Fruit fly (Drosophila melanogaster) whole organism, embryonic: ENCODE measurements around the gene PK1-R.

Experiments used
- Antp ChIP-seq: fragments of 200-800 bp; sonication (Bioruptor generic); optimal IDR thresholded peaks from 3 replicates; lab custom pipeline; 2016; ENCODE audit warnings: missing biosample characterization, missing genetic modification characterization
- Blimp-1 ChIP-seq: fragments of 200-800 bp; sonication (Bioruptor generic); optimal IDR thresholded peaks from 3 replicates; lab custom pipeline; 2018; ENCODE audit warnings: missing biosample characterization, missing genetic modification characterization, mild to moderate bottlenecking, moderate library complexity, missing genetic modification reagents
- CG10209 ChIP-seq: fragments of 200-800 bp; sonication (Bioruptor generic); optimal IDR thresholded peaks from 3 replicates; lab custom pipeline; 2017; ENCODE audit warnings: missing biosample characterization, mild to moderate bottlenecking, missing genetic modification characterization, missing genetic modification reagents
- CG1024 ChIP-seq: fragments of 200-800 bp; sonication (Bioruptor generic); IDR thresholded peaks from 2 replicates; pipeline ENCODE4 v1.3.6; 2022; ENCODE audit warnings: missing biosample characterization, missing genetic modification characterization
- CG11093 ChIP-seq: fragments of 200-800 bp; sonication (Bioruptor generic); IDR thresholded peaks from 3 replicates; pipeline ENCODE4 v1.3.6; 2022; ENCODE audit warnings: missing biosample characterization, missing genetic modification characterization
- CG11456 ChIP-seq: fragments of 200-800 bp; sonication (Bioruptor generic); IDR thresholded peaks from 3 replicates; pipeline ENCODE4 v1.3.6; 2022; ENCODE audit warnings: missing biosample characterization, missing genetic modification characterization
- CG12071 ChIP-seq: fragments of 200-800 bp; sonication (Bioruptor generic); optimal IDR thresholded peaks from 3 replicates; lab custom pipeline; 2018; ENCODE audit warnings: missing biosample characterization, mild to moderate bottlenecking, missing genetic modification characterization
- CG12155 ChIP-seq: fragments of 200-800 bp; sonication (Bioruptor generic); optimal IDR thresholded peaks from 3 replicates; lab custom pipeline; 2016; ENCODE audit warnings: missing biosample characterization, missing genetic modification characterization
- CG12942 ChIP-seq: fragments of 200-800 bp; sonication (Bioruptor generic); optimal IDR thresholded peaks from 3 replicates; lab custom pipeline; 2016; ENCODE audit warnings: missing biosample characterization, missing genetic modification characterization
- CG13123 ChIP-seq: fragments of 200-800 bp; sonication (Bioruptor generic); optimal IDR thresholded peaks from 2 replicates; lab custom pipeline; 2016; ENCODE audit warnings: missing biosample characterization, missing genetic modification characterization
- CG13624 ChIP-seq: fragments of 200-800 bp; sonication (Bioruptor generic); optimal IDR thresholded peaks from 2 replicates; lab custom pipeline; 2016; ENCODE audit warnings: missing biosample characterization, missing genetic modification characterization
- CG15073 ChIP-seq: fragments of 200-800 bp; sonication (Bioruptor generic); optimal IDR thresholded peaks from 2 replicates; lab custom pipeline; 2016; ENCODE audit warnings: missing biosample characterization, missing genetic modification characterization
- CG1529 ChIP-seq: fragments of 200-800 bp; sonication (Bioruptor generic); optimal IDR thresholded peaks from 3 replicates; lab custom pipeline; 2018; ENCODE audit warnings: missing biosample characterization, missing genetic modification characterization
- CG17359 ChIP-seq: fragments of 200-800 bp; sonication (Bioruptor generic); optimal IDR thresholded peaks from 3 replicates; lab custom pipeline; 2018; ENCODE audit warnings: missing biosample characterization, mild to moderate bottlenecking, missing genetic modification characterization, moderate library complexity
- CG17802 ChIP-seq: fragments of 200-800 bp; sonication (Bioruptor generic); optimal IDR thresholded peaks from 2 replicates; lab custom pipeline; 2018; ENCODE audit warnings: missing biosample characterization, mild to moderate bottlenecking, missing genetic modification characterization, moderate library complexity
- CG18476 ChIP-seq: fragments of 200-800 bp; sonication (Bioruptor generic); optimal IDR thresholded peaks from 2 replicates; lab custom pipeline; 2016; ENCODE audit warnings: missing biosample characterization, mild to moderate bottlenecking, missing genetic modification characterization
- CG18764 ChIP-seq: fragments of 200-800 bp; sonication (Bioruptor generic); optimal IDR thresholded peaks from 3 replicates; lab custom pipeline; 2016; ENCODE audit warnings: missing biosample characterization, missing genetic modification characterization
- CG2678 ChIP-seq: fragments of 200-800 bp; sonication (Bioruptor generic); optimal IDR thresholded peaks from 3 replicates; lab custom pipeline; 2019; ENCODE audit warnings: missing biosample characterization, mild to moderate bottlenecking, missing genetic modification characterization, moderate library complexity
- CG30020 ChIP-seq: fragments of 200-800 bp; optimal IDR thresholded peaks from 2 replicates; lab custom pipeline; 2019; ENCODE audit warnings: missing biosample characterization, mild to moderate bottlenecking, missing genetic modification characterization, moderate library complexity
- CG30431 ChIP-seq: fragments of 200-800 bp; sonication (Bioruptor generic); optimal IDR thresholded peaks from 2 replicates; lab custom pipeline; 2017; ENCODE audit warnings: missing biosample characterization, missing genetic modification characterization
- CG43689 ChIP-seq: fragments of 200-800 bp; sonication (Bioruptor generic); IDR thresholded peaks from 2 replicates; pipeline ENCODE4 v1.3.6; 2022; ENCODE audit warnings: missing biosample characterization, missing genetic modification characterization
- CG6765 ChIP-seq: fragments of 200-800 bp; sonication (Bioruptor generic); optimal IDR thresholded peaks from 3 replicates; lab custom pipeline; 2017; ENCODE audit warnings: missing biosample characterization, mild to moderate bottlenecking, missing genetic modification characterization
- CG7786 ChIP-seq: fragments of 200-800 bp; sonication (Bioruptor generic); optimal IDR thresholded peaks from 2 replicates; lab custom pipeline; 2016; ENCODE audit warnings: missing biosample characterization, missing genetic modification characterization
- CG7839 ChIP-seq: fragments of 200-800 bp; sonication (Bioruptor generic); optimal IDR thresholded peaks from 3 replicates; lab custom pipeline; 2018; ENCODE audit warnings: missing biosample characterization, mild to moderate bottlenecking, missing genetic modification characterization, moderate library complexity
- CG7928 ChIP-seq: fragments of 200-800 bp; sonication (Bioruptor generic); optimal IDR thresholded peaks from 2 replicates; lab custom pipeline; 2017; ENCODE audit warnings: missing biosample characterization, mild to moderate bottlenecking, missing genetic modification characterization
- CG8089 ChIP-seq: fragments of 200-800 bp; sonication (Bioruptor generic); optimal IDR thresholded peaks from 3 replicates; lab custom pipeline; 2016; ENCODE audit warnings: missing biosample characterization, missing genetic modification characterization
- CG8765 ChIP-seq: fragments of 200-800 bp; sonication (Bioruptor generic); IDR thresholded peaks from 2 replicates; pipeline ENCODE4 v1.3.6; 2022; ENCODE audit warnings: missing biosample characterization, missing genetic modification characterization
- CG9727 ChIP-seq: fragments of 200-800 bp; sonication (Bioruptor generic); optimal IDR thresholded peaks from 3 replicates; lab custom pipeline; 2017; ENCODE audit warnings: missing biosample characterization, mild to moderate bottlenecking, missing genetic modification characterization
- CG9817 ChIP-seq: fragments of 200-800 bp; sonication (Bioruptor generic); optimal IDR thresholded peaks from 2 replicates; lab custom pipeline; 2018; ENCODE audit warnings: missing biosample characterization, mild to moderate bottlenecking, missing genetic modification characterization, moderate library complexity
- CTCF ChIP-seq: fragments of 200-800 bp; sonication (Bioruptor generic); optimal IDR thresholded peaks from 2 replicates; lab custom pipeline; 2017; ENCODE audit warnings: missing biosample characterization, mild to moderate bottlenecking, missing genetic modification characterization, moderate library complexity
- Dad ChIP-seq: fragments of 200-800 bp; sonication (Bioruptor generic); optimal IDR thresholded peaks from 3 replicates; lab custom pipeline; 2016; ENCODE audit warnings: missing biosample characterization, missing genetic modification characterization
- Gug ChIP-seq: fragments of 200-800 bp; sonication (Bioruptor generic); IDR thresholded peaks from 4 replicates; pipeline ENCODE4 v1.3.6; 2022; ENCODE audit warnings: missing biosample characterization, missing genetic modification characterization
- Hr3 ChIP-seq: fragments of 200-800 bp; sonication (Bioruptor generic); optimal IDR thresholded peaks from 3 replicates; lab custom pipeline; 2016; ENCODE audit warnings: missing biosample characterization, missing genetic modification characterization
- MBD-R2 ChIP-seq: fragments of 200-800 bp; sonication (Bioruptor generic); IDR thresholded peaks from 2 replicates; pipeline ENCODE4 v1.3.6; 2022; ENCODE audit warnings: missing biosample characterization, missing genetic modification characterization
- MESR4 ChIP-seq: fragments of 200-800 bp; sonication (Bioruptor generic); optimal IDR thresholded peaks from 2 replicates; lab custom pipeline; 2018; ENCODE audit warnings: missing biosample characterization, mild to moderate bottlenecking, missing genetic modification characterization, moderate library complexity
- NFAT ChIP-seq: fragments of 200-800 bp; sonication (Bioruptor generic); IDR thresholded peaks from 2 replicates; pipeline ENCODE4 v1.3.6; 2022; ENCODE audit warnings: missing biosample characterization, missing genetic modification characterization
- Scr ChIP-seq: fragments of 200-800 bp; sonication (Bioruptor generic); IDR thresholded peaks from 2 replicates; pipeline ENCODE4 v1.3.6; 2022; ENCODE audit warnings: missing biosample characterization, missing genetic modification characterization; ENCODE audit not compliant: partially characterized antibody
- az2 ChIP-seq: fragments of 200-800 bp; sonication (Bioruptor generic); optimal IDR thresholded peaks from 3 replicates; lab custom pipeline; 2016; ENCODE audit warnings: missing biosample characterization, missing genetic modification characterization
- br ChIP-seq: fragments of >200 bp; optimal IDR thresholded peaks from 2 replicates; lab custom pipeline; 2017
- croc ChIP-seq: fragments of 200-800 bp; sonication (Bioruptor generic); conservative IDR thresholded peaks from 3 replicates; pipeline ENCODE4 v1.3.6; 2022; ENCODE audit warnings: missing biosample characterization, missing genetic modification characterization
- dm ChIP-seq: fragments of 200-800 bp; sonication (Bioruptor generic); optimal IDR thresholded peaks from 3 replicates; lab custom pipeline; 2016; ENCODE audit warnings: missing biosample characterization, missing genetic modification characterization
- dpn ChIP-seq, 2 experiments: fragments of 200-800 bp; sonication (Bioruptor generic); optimal IDR thresholded peaks; 3 replicates each; lab custom pipeline; 2016; ENCODE audit warnings: missing biosample characterization in 2 of 2, missing genetic modification characterization in 2 of 2
- ewg ChIP-seq: fragments of 200-800 bp; sonication (Bioruptor generic); optimal IDR thresholded peaks from 3 replicates; lab custom pipeline; 2017; ENCODE audit warnings: mild to moderate bottlenecking, missing biosample characterization, missing genetic modification reagents, missing genetic modification characterization
- fd64A ChIP-seq: fragments of 200-800 bp; sonication (Bioruptor generic); optimal IDR thresholded peaks from 3 replicates; lab custom pipeline; 2018; ENCODE audit warnings: missing biosample characterization, mild to moderate bottlenecking, missing genetic modification characterization
- lab ChIP-seq: fragments of 200-800 bp; sonication (Bioruptor generic); optimal IDR thresholded peaks from 3 replicates; lab custom pipeline; 2017; ENCODE audit warnings: missing biosample characterization, missing genetic modification characterization, mild to moderate bottlenecking, moderate library complexity, missing genetic modification reagents
- maf-S ChIP-seq: fragments of 200-800 bp; sonication (Bioruptor generic); optimal IDR thresholded peaks from 2 replicates; lab custom pipeline; 2016; ENCODE audit warnings: missing biosample characterization, missing genetic modification characterization
- peb ChIP-seq: fragments of 200-800 bp; sonication (Bioruptor generic); IDR thresholded peaks from 2 replicates; pipeline ENCODE4 v1.3.6; 2022; ENCODE audit warnings: missing biosample characterization, missing genetic modification characterization
- pnt ChIP-seq: fragments of 200-800 bp; sonication (Bioruptor generic); optimal IDR thresholded peaks from 3 replicates; lab custom pipeline; 2016; ENCODE audit warnings: missing biosample characterization, missing genetic modification characterization
- rib ChIP-seq: fragments of 200-800 bp; sonication (Bioruptor generic); IDR thresholded peaks from 2 replicates; pipeline ENCODE4 v1.3.6; 2022; ENCODE audit warnings: missing biosample characterization, missing genetic modification characterization
- ro ChIP-seq: fragments of 200-800 bp; sonication (Bioruptor generic); IDR thresholded peaks from 2 replicates; pipeline ENCODE4 v1.3.6; 2022; ENCODE audit warnings: missing biosample characterization, missing genetic modification characterization
- sima ChIP-seq: fragments of 200-800 bp; sonication (Bioruptor generic); optimal IDR thresholded peaks from 2 replicates; lab custom pipeline; 2016; ENCODE audit warnings: missing biosample characterization, missing genetic modification characterization
- tna ChIP-seq: fragments of 200-800 bp; sonication (Bioruptor generic); IDR thresholded peaks from 2 replicates; pipeline ENCODE4 v1.3.6; 2022; ENCODE audit warnings: missing biosample characterization, missing genetic modification characterization; ENCODE audit not compliant: partially characterized antibody
- toy ChIP-seq: fragments of 200-800 bp; sonication (Bioruptor generic); IDR thresholded peaks from 2 replicates; pipeline ENCODE4 v1.3.6; 2022; ENCODE audit warnings: missing biosample characterization, missing genetic modification characterization
- tx ChIP-seq: fragments of 200-800 bp; sonication (Bioruptor generic); optimal IDR thresholded peaks from 2 replicates; lab custom pipeline; 2016; ENCODE audit warnings: missing biosample characterization, missing genetic modification characterization
- vvl ChIP-seq: fragments of 200-800 bp; sonication (Bioruptor generic); IDR thresholded peaks from 2 replicates; pipeline ENCODE4 v1.3.6; 2022; ENCODE audit warnings: missing biosample characterization, missing genetic modification characterization
- yki ChIP-seq: fragments of >200 bp; optimal IDR thresholded peaks from 3 replicates; lab custom pipeline; 2018

The PK1-R gene

DNA sequence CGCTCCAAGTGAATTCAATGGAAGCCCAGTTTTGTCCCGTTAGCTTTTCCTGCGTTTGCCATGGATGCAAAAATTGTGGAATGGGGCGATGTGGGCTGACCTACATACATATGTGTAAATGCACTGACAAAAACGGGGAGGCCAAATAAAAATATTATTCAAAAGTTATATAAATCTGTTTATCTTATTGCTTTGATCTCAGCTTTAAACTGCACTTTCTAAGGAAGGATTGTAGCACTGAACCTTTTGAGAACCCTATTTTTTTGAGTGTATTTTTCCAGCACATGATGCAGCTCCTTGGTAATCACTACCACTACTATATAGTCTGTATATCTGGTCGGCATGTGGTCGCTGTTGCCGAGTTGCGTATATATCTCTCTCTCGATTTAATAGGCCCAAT lies 25.9 kb downstream of the PK1-R start (continued):
- TF ChIP-seq CG17802 (tag; lab: Kevin White, UChicago) (no peak), Blimp-1 (peak; percentile 50), CG8765 (GFP tag; lab: Robert Waterston, UW) (no peak), CG2678 (peak; percentile 60), Hr3 (peak; percentile 33), CG10209 (peak; percentile 9), CTCF (no peak), CG12942 (GFP tag; lab: Kevin White, UChicago) (peak; percentile 2), CG11456 (peak; percentile 56; the same call in 1 of the 3 replicates), br (lab: Kevin White, UChicago) (no peak), Gug (GFP tag; lab: Robert Waterston, UW) (peak; percentile 41; the same call in 1 of the 4 replicates), CG12071 (peak; percentile 21), CG15073 (GFP tag; lab: Kevin White, UChicago) (no peak), sima (GFP tag; lab: Kevin White, UChicago) (no peak), MESR4 (GFP tag; lab: Kevin White, UChicago) (no peak), dm (no peak), CG30020 (no peak), vvl (GFP tag; lab: Robert Waterston, UW) (peak; percentile 66), CG18476 (GFP tag; lab: Kevin White, UChicago) (no peak), dpn (GFP tag; optimal IDR thresholded peaks at IDR 0.05; lab: Kevin White, UChicago) (peak; percentile 7 to 34), ro (no peak), peb (GFP tag; lab: Robert Waterston, UW) (no peak; the same call in 1 of the 2 replicates), CG9727 (GFP tag; lab: Kevin White, UChicago) (peak; percentile 19), maf-S (GFP tag; lab: Kevin White, UChicago) (no peak), Antp (GFP tag; lab: Kevin White, UChicago) (no peak), tx (GFP tag; lab: Kevin White, UChicago) (no peak), az2 (GFP tag; lab: Kevin White, UChicago) (peak; percentile 11), CG7839 (peak; percentile 49), CG6765 (GFP tag; lab: Kevin White, UChicago) (no peak), pnt (GFP tag; lab: Kevin White, UChicago) (no peak), CG30431 (no peak), CG9817 (peak; percentile 22), ewg (GFP tag; lab: Kevin White, UChicago) (no peak), yki (lab: Kevin White, UChicago) (no peak), CG18764 (peak; percentile 19), croc (GFP tag; lab: Robert Waterston, UW) (no peak), CG11093 (GFP tag; lab: Robert Waterston, UW) (0 out of 3 replicates have a peak, but pooled peaks have one; percentile 30)
- TF ChIP-seq, all 482 proteins: peak for 154

DNA sequence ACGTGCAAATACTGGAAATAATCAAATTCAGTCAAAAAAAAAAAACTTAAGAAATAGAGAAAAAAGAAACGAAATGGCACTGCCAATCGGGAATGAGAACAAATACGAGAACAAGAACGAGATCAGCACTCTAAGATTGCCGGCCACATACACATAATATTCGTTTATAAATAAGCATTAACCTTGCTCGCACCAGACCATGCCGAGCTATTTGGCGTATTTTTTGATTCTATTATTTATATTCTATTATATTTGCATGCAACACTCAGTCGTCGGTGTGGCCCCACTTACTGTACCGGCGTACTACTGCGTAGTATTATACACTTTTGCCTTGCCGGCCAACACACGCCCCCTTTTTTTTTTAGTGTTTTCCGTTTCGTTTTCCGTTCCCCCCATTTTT lies 32.3 kb downstream of the PK1-R start:
- TF ChIP-seq az2 (GFP tag; lab: Kevin White, UChicago): no peak
- TF ChIP-seq CG13123 (GFP tag; lab: Kevin White, UChicago): no peak
- TF ChIP-seq fd64A: no peak
- peak; percentile 24 for TF ChIP-seq lab (GFP tag; lab: Kevin White, UChicago)
- TF ChIP-seq MBD-R2 (GFP tag; lab: Robert Waterston, UW): no peak
- TF ChIP-seq CG7928 (GFP tag; lab: Kevin White, UChicago): no peak
- TF ChIP-seq CG13624 (GFP tag; lab: Kevin White, UChicago): peak; percentile 24
- no peak for TF ChIP-seq CG8089 (GFP tag; lab: Kevin White, UChicago)
- TF ChIP-seq CG7786 (GFP tag; lab: Kevin White, UChicago): no peak
- TF ChIP-seq CG43689 (GFP tag; lab: Robert Waterston, UW): no peak
- TF ChIP-seq CG1529 (GFP tag; lab: Kevin White, UChicago): no peak
- no peak for TF ChIP-seq CG1024 (GFP tag; lab: Robert Waterston, UW)
- no peak for TF ChIP-seq Dad (GFP tag; lab: Kevin White, UChicago)
- TF ChIP-seq CG12155 (GFP tag; lab: Kevin White, UChicago): no peak
- TF ChIP-seq Scr (GFP tag; lab: Robert Waterston, UW): no peak
- TF ChIP-seq CG9727 (GFP tag; lab: Kevin White, UChicago): no peak
- no peak for TF ChIP-seq tna (GFP tag; lab: Robert Waterston, UW)
- no peak for TF ChIP-seq toy (GFP tag; lab: Robert Waterston, UW)
- TF ChIP-seq NFAT: no peak
- TF ChIP-seq rib (GFP tag; lab: Robert Waterston, UW): no peak
- TF ChIP-seq CG17359 (tag; lab: Kevin White, UChicago): no peak
